Fruit fly (Drosophila melanogaster) whole organism, prepupa: Measurements from ENCODE around the gene CG43131.

Experiments used
- Blimp-1 ChIP-seq: fragments of 200-800 bp; sonication (Bioruptor generic); optimal IDR thresholded peaks from 3 replicates; lab custom pipeline; 2017; ENCODE audit warnings: missing biosample characterization, missing genetic modification characterization, mild to moderate bottlenecking, moderate library complexity, missing genetic modification reagents
- CG11902 ChIP-seq: fragments of 200-800 bp; sonication (Bioruptor generic); optimal IDR thresholded peaks from 3 replicates; lab custom pipeline; 2016; ENCODE audit warnings: missing biosample characterization, missing genetic modification characterization
- CG31627 ChIP-seq: fragments of 200-800 bp; sonication (Bioruptor generic); optimal IDR thresholded peaks from 3 replicates; lab custom pipeline; 2016; ENCODE audit warnings: missing biosample characterization, missing genetic modification characterization
- CG34406 ChIP-seq: fragments of 200-800 bp; sonication (Bioruptor generic); optimal IDR thresholded peaks from 3 replicates; lab custom pipeline; 2016; ENCODE audit warnings: missing biosample characterization, missing genetic modification characterization
- CG7368 ChIP-seq: fragments of 200-800 bp; sonication (Bioruptor generic); optimal IDR thresholded peaks from 3 replicates; lab custom pipeline; 2016; ENCODE audit warnings: missing biosample characterization, missing genetic modification characterization
- Lpt ChIP-seq: fragments of 200-800 bp; sonication (Bioruptor generic); optimal IDR thresholded peaks from 3 replicates; lab custom pipeline; 2016; ENCODE audit warnings: missing biosample characterization, missing genetic modification characterization
- OdsH ChIP-seq: fragments of 200-800 bp; sonication (Bioruptor generic); optimal IDR thresholded peaks from 3 replicates; lab custom pipeline; 2016; ENCODE audit warnings: missing biosample characterization, missing genetic modification characterization
- acj6 ChIP-seq: fragments of 200-800 bp; sonication (Bioruptor generic); optimal IDR thresholded peaks from 3 replicates; lab custom pipeline; 2016; ENCODE audit warnings: missing biosample characterization, missing genetic modification characterization
- eg ChIP-seq: fragments of 200-800 bp; sonication (Bioruptor generic); IDR thresholded peaks from 3 replicates; pipeline ENCODE4 v1.3.6; 2022; ENCODE audit warnings: missing biosample characterization, missing genetic modification characterization
- esn ChIP-seq: fragments of 200-800 bp; sonication (Bioruptor generic); optimal IDR thresholded peaks from 2 replicates; lab custom pipeline; 2016; ENCODE audit warnings: missing biosample characterization, mild to moderate bottlenecking, missing genetic modification characterization, moderate library complexity
- fd59A ChIP-seq: fragments of 200-800 bp; sonication (Bioruptor generic); optimal IDR thresholded peaks from 2 replicates; lab custom pipeline; 2017; ENCODE audit warnings: missing biosample characterization, mild to moderate bottlenecking, missing genetic modification characterization, missing genetic modification reagents
- topi ChIP-seq: fragments of 200-800 bp; sonication (Bioruptor generic); optimal IDR thresholded peaks from 3 replicates; lab custom pipeline; 2016; ENCODE audit warnings: missing biosample characterization, missing genetic modification characterization

DNA sequence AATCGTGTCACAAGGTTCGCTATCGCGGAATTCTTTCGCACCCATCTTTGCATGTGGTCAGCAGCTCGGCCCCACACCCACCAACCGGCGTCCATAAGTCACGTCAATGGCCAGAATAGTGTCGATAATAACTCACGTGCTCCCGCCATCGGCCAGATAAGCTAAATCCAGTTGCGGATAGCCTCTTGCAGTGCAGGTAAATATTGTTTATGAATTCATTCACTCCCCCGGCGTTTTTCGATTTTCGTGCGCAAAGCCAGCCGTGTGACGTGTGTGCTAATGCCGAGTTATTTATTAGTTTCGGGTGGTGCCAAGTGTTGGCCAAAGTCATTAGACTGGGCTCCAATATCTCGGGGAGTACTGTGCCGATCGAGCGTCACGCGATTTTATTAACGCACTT is 35.2 kb downstream of the CG43131 start:
- no peak for TF ChIP-seq esn (GFP tag; lab: Kevin White, UChicago)
- TF ChIP-seq eg, result no peak
- no peak for TF ChIP-seq CG7368
- no peak for TF ChIP-seq CG34406 (GFP tag; lab: Kevin White, UChicago)
- no peak for TF ChIP-seq OdsH (GFP tag; lab: Kevin White, UChicago)
- no peak for TF ChIP-seq CG11902 (GFP tag; lab: Kevin White, UChicago)
- no peak for TF ChIP-seq acj6
- no peak for TF ChIP-seq CG31627
- TF ChIP-seq topi, result no peak
- no peak for TF ChIP-seq Lpt (GFP tag; lab: Kevin White, UChicago)
- TF ChIP-seq fd59A (GFP tag; lab: Kevin White, UChicago), result no peak
- no peak for TF ChIP-seq Blimp-1 (GFP tag; lab: Kevin White, UChicago)
